Fruit fly (Drosophila melanogaster): ENCODE measurements around the gene nonA-l.

nonA-l gene

DNA sequence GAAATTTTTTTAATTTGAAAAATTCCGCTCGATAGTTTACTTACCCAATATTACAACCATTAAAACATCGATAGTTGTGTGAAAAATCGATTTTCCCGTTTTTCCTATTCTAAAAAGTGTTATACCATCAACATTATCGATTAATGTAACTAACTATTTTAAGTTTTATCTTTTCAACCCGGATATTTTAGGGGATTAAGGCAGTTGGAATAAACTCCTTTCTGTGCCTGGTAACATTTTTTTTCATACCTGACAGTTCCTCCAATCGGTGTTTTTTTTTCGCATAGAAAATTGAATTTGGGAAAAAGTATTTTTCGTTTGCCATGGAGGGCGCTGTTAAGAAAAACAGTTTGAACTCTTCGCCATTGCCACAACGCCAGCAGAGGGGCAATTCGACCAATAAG is at the start of gene nonA-l (continued):
- TF ChIP-seq CG7928 (GFP tag; optimal IDR thresholded peaks at IDR 0.05) (no peak), lab (GFP tag; optimal IDR thresholded peaks at IDR 0.05) (no peak), nerfin-2 (GFP tag; IDR thresholded peaks at IDR 0.05; ENCODE audit: partially characterized antibody) (peak; percentile 92), CG1603 (tag; optimal IDR thresholded peaks at IDR 0.05) (peak; percentile 55), chinmo (GFP tag; IDR thresholded peaks at IDR 0.05; ENCODE audit: partially characterized antibody) (0 out of 4 replicates have a peak, but pooled peaks have one; percentile 60), CG42726 (GFP tag; IDR thresholded peaks at IDR 0.05; ENCODE audit: partially characterized antibody) (0 out of 2 replicates have a peak, but pooled peaks have one; percentile 4), CG5953 (GFP tag; IDR thresholded peaks at IDR 0.05) (no peak), corto (GFP tag; optimal IDR thresholded peaks at IDR 0.05) (no peak), inv (GFP tag; IDR thresholded peaks at IDR 0.05; ENCODE audit: partially characterized antibody) (peak; percentile 80), CG4820 (GFP tag; optimal IDR thresholded peaks at IDR 0.05) (no peak), grn (GFP tag; optimal IDR thresholded peaks at IDR 0.05) (no peak), zf30C (GFP tag; optimal IDR thresholded peaks at IDR 0.05) (no peak), Lim3 (GFP tag; IDR thresholded peaks at IDR 0.05) (no peak), CG2889 (GFP tag; IDR thresholded peaks at IDR 0.05) (no peak), CG3407 (GFP tag; optimal IDR thresholded peaks at IDR 0.05) (no peak), D19A (tag; optimal IDR thresholded peaks at IDR 0.05) (peak; percentile 57), E2f2 (GFP tag; IDR thresholded peaks at IDR 0.05) (peak; percentile 96), Dll (GFP tag; IDR thresholded peaks at IDR 0.05; ENCODE audit: partially characterized antibody) (peak; percentile 90), tll (GFP tag; optimal IDR thresholded peaks at IDR 0.05) (no peak), hbn (GFP tag; IDR thresholded peaks at IDR 0.05; ENCODE audit: partially characterized antibody) (peak; percentile 74), vnd (GFP tag; IDR thresholded peaks at IDR 0.05; ENCODE audit: partially characterized antibody) (peak; percentile 86), Ets65A (GFP tag) (no peak), CG6272 (GFP tag; IDR thresholded peaks at IDR 0.05) (no peak), Nf-YC (tag; optimal IDR thresholded peaks at IDR 0.05) (peak; percentile 51), Dref (GFP tag; IDR thresholded peaks at IDR 0.05) (peak; percentile 92), CG11247 (GFP tag; IDR thresholded peaks at IDR 0.05) (no peak), CG7963 (GFP tag; IDR thresholded peaks at IDR 0.05; ENCODE audit: partially characterized antibody) (peak; percentile 73), MBD-R2 (GFP tag; IDR thresholded peaks at IDR 0.05) (peak; percentile 25; the same call in 1 of the 2 replicates), aop (GFP tag; IDR thresholded peaks at IDR 0.05) (no peak), Dad (GFP tag; optimal IDR thresholded peaks at IDR 0.05) (no peak), CG15073 (GFP tag; optimal IDR thresholded peaks at IDR 0.05) (no peak), CG10366 (GFP tag; IDR thresholded peaks at IDR 0.05) (no peak), sim (GFP tag; IDR thresholded peaks at IDR 0.05) (no peak), nau (GFP tag; optimal IDR thresholded peaks at IDR 0.05) (no peak), knrl (GFP tag; IDR thresholded peaks at IDR 0.05; ENCODE audit: partially characterized antibody) (peak; percentile 83), CG33213 (GFP tag; optimal IDR thresholded peaks at IDR 0.05) (no peak), Lhr (GFP tag; optimal IDR thresholded peaks at IDR 0.05) (peak; percentile 38), CG6689 (GFP tag; IDR thresholded peaks at IDR 0.05) (no peak), tna (GFP tag; IDR thresholded peaks at IDR 0.05; ENCODE audit: partially characterized antibody) (peak; percentile 73), CG34376 (GFP tag; optimal IDR thresholded peaks at IDR 0.05) (no peak), ranshi (GFP tag; IDR thresholded peaks at IDR 0.05) (no peak), GATAe (GFP tag; conservative IDR thresholded peaks at IDR 0.05) (no peak), CG14710 (tag; optimal IDR thresholded peaks at IDR 0.05) (peak; percentile 64), CG3838 (GFP tag; optimal IDR thresholded peaks at IDR 0.05) (no peak), C15 (GFP tag; IDR thresholded peaks at IDR 0.05) (no peak), ken (GFP tag; IDR thresholded peaks at IDR 0.05) (no peak), ase (GFP tag; IDR thresholded peaks at IDR 0.05) (no peak), YL-1 (GFP tag; optimal IDR thresholded peaks at IDR 0.05) (peak; percentile 78), CG8281 (tag; optimal IDR thresholded peaks at IDR 0.05) (no peak), toy (GFP tag; IDR thresholded peaks at IDR 0.05) (no peak), CG17802 (tag; optimal IDR thresholded peaks at IDR 0.05) (no peak)

Measured in whole organism, embryonic.